Fruit fly (Drosophila melanogaster) whole organism, embryonic: ENCODE data around the gene AlaRS.

Experiments used
- Asciz ChIP-seq: fragments of 200-800 bp; sonication (Bioruptor generic); optimal IDR thresholded peaks from 2 replicates; lab custom pipeline; 2017; ENCODE audit warnings: missing biosample characterization, mild to moderate bottlenecking, missing genetic modification characterization, missing genetic modification reagents
- CG11398 ChIP-seq: fragments of 200-800 bp; sonication (Bioruptor generic); optimal IDR thresholded peaks from 2 replicates; lab custom pipeline; 2016; ENCODE audit warnings: missing biosample characterization, missing genetic modification characterization
- CG11504 ChIP-seq: fragments of 200-800 bp; sonication (Bioruptor generic); optimal IDR thresholded peaks from 3 replicates; lab custom pipeline; 2019; ENCODE audit warnings: missing biosample characterization, mild to moderate bottlenecking, missing genetic modification characterization, moderate library complexity
- CG11695 ChIP-seq: fragments of 200-800 bp; sonication (Bioruptor generic); IDR thresholded peaks from 3 replicates; pipeline ENCODE4 v1.3.6; 2022; ENCODE audit warnings: missing biosample characterization, missing genetic modification characterization
- CG12155 ChIP-seq: fragments of 200-800 bp; sonication (Bioruptor generic); optimal IDR thresholded peaks from 3 replicates; lab custom pipeline; 2016; ENCODE audit warnings: missing biosample characterization, missing genetic modification characterization
- CG14014 ChIP-seq: fragments of 200-800 bp; sonication (Bioruptor generic); IDR thresholded peaks from 2 replicates; pipeline ENCODE4 v1.3.6; 2022; ENCODE audit warnings: missing biosample characterization, missing genetic modification characterization
- CG1529 ChIP-seq: fragments of 200-800 bp; sonication (Bioruptor generic); optimal IDR thresholded peaks from 3 replicates; lab custom pipeline; 2018; ENCODE audit warnings: missing biosample characterization, missing genetic modification characterization
- CG15601 ChIP-seq: fragments of 200-800 bp; sonication (Bioruptor generic); optimal IDR thresholded peaks from 3 replicates; lab custom pipeline; 2019; ENCODE audit warnings: missing biosample characterization, mild to moderate bottlenecking, missing genetic modification characterization, moderate library complexity
- CG18599 ChIP-seq: fragments of 200-800 bp; sonication (Bioruptor generic); optimal IDR thresholded peaks from 3 replicates; lab custom pipeline; 2017; ENCODE audit warnings: missing biosample characterization, missing genetic modification characterization, mild to moderate bottlenecking, moderate library complexity, missing genetic modification reagents
- CG2116 ChIP-seq: fragments of 200-800 bp; sonication (Bioruptor generic); optimal IDR thresholded peaks from 3 replicates; lab custom pipeline; 2018; ENCODE audit warnings: missing biosample characterization, mild to moderate bottlenecking, missing genetic modification characterization
- CG3281 ChIP-seq: fragments of 200-800 bp; sonication (Bioruptor generic); optimal IDR thresholded peaks from 3 replicates; lab custom pipeline; 2017; ENCODE audit warnings: missing biosample characterization, mild to moderate bottlenecking, missing genetic modification characterization
- CG5245 ChIP-seq: fragments of 200-800 bp; sonication (Bioruptor generic); optimal IDR thresholded peaks from 3 replicates; lab custom pipeline; 2016; ENCODE audit warnings: missing biosample characterization, missing genetic modification characterization
- CG7556 ChIP-seq: fragments of 200-800 bp; sonication (Bioruptor generic); optimal IDR thresholded peaks from 2 replicates; lab custom pipeline; 2017; ENCODE audit warnings: missing biosample characterization, mild to moderate bottlenecking, missing genetic modification characterization
- CG7786 ChIP-seq: fragments of 200-800 bp; sonication (Bioruptor generic); optimal IDR thresholded peaks from 2 replicates; lab custom pipeline; 2016; ENCODE audit warnings: missing biosample characterization, missing genetic modification characterization
- CG7963 ChIP-seq: fragments of 200-800 bp; sonication (Bioruptor generic); IDR thresholded peaks from 3 replicates; pipeline ENCODE4 v1.3.6; 2022; ENCODE audit warnings: missing biosample characterization, missing genetic modification characterization; ENCODE audit not compliant: partially characterized antibody
- CG9932 ChIP-seq: fragments of 200-800 bp; sonication (Bioruptor generic); IDR thresholded peaks from 2 replicates; pipeline ENCODE4 v1.3.6; 2022; ENCODE audit warnings: missing biosample characterization, missing genetic modification characterization
- CoRest ChIP-seq: fragments of 200-800 bp; sonication (Bioruptor generic); optimal IDR thresholded peaks from 3 replicates; lab custom pipeline; 2018; ENCODE audit warnings: missing biosample characterization, mild to moderate bottlenecking, missing genetic modification characterization, moderate library complexity
- Dbx ChIP-seq: fragments of 200-800 bp; sonication (Bioruptor generic); IDR thresholded peaks from 3 replicates; pipeline ENCODE4 v1.3.6; 2022; ENCODE audit warnings: missing biosample characterization, missing genetic modification characterization
- Deaf1 ChIP-seq: fragments of 200-800 bp; optimal IDR thresholded peaks from 3 replicates; lab custom pipeline; 2019; ENCODE audit warnings: missing biosample characterization, mild to moderate bottlenecking, missing genetic modification characterization, moderate library complexity
- Fer1 ChIP-seq: fragments of 200-800 bp; sonication (Bioruptor generic); optimal IDR thresholded peaks from 2 replicates; lab custom pipeline; 2017; ENCODE audit warnings: missing biosample characterization, mild to moderate bottlenecking, missing genetic modification characterization
- Fer3 ChIP-seq: fragments of 200-800 bp; sonication (Bioruptor generic); optimal IDR thresholded peaks from 2 replicates; lab custom pipeline; 2018; ENCODE audit warnings: missing biosample characterization, mild to moderate bottlenecking, missing genetic modification characterization, moderate library complexity
- HmgZ ChIP-seq: fragments of 200-800 bp; sonication (Bioruptor generic); optimal IDR thresholded peaks from 2 replicates; lab custom pipeline; 2018; ENCODE audit warnings: missing biosample characterization, mild to moderate bottlenecking, missing genetic modification characterization
- Hmr ChIP-seq: fragments of 200-800 bp; sonication (Bioruptor generic); optimal IDR thresholded peaks from 3 replicates; lab custom pipeline; 2017; ENCODE audit warnings: mild to moderate bottlenecking, missing biosample characterization, missing genetic modification reagents, missing genetic modification characterization
- Hmx ChIP-seq: fragments of 200-800 bp; sonication (Bioruptor generic); optimal IDR thresholded peaks from 2 replicates; lab custom pipeline; 2016; ENCODE audit warnings: missing biosample characterization, missing genetic modification characterization
- Hr39 ChIP-seq: fragments of >200 bp; optimal IDR thresholded peaks from 2 replicates; lab custom pipeline; 2017
- Hr51 ChIP-seq, 2 experiments: fragments of 200-800 bp; sonication (Bioruptor generic); optimal IDR thresholded peaks; 2 replicates in 1 of 2; 3 replicates in 1 of 2; lab custom pipeline; 2016 to 2018; ENCODE audit warnings: missing biosample characterization in 2 of 2, missing genetic modification characterization in 2 of 2, mild to moderate bottlenecking in 1 of 2, moderate library complexity in 1 of 2
- MBD-R2 ChIP-seq: fragments of 200-800 bp; sonication (Bioruptor generic); IDR thresholded peaks from 2 replicates; pipeline ENCODE4 v1.3.6; 2022; ENCODE audit warnings: missing biosample characterization, missing genetic modification characterization
- Meics ChIP-seq: fragments of 200-800 bp; sonication (Bioruptor generic); optimal IDR thresholded peaks from 2 replicates; lab custom pipeline; 2017; ENCODE audit warnings: missing biosample characterization, mild to moderate bottlenecking, missing genetic modification characterization
- Six4 ChIP-seq: fragments of 200-800 bp; sonication (Bioruptor generic); optimal IDR thresholded peaks from 2 replicates; lab custom pipeline; 2016; ENCODE audit warnings: missing biosample characterization, missing genetic modification characterization
- abd-A ChIP-seq: fragments of 200-800 bp; sonication (Bioruptor generic); optimal IDR thresholded peaks from 3 replicates; lab custom pipeline; 2019; ENCODE audit warnings: missing biosample characterization, mild to moderate bottlenecking, missing genetic modification characterization, moderate library complexity
- crol ChIP-seq: fragments of 200-800 bp; sonication (Bioruptor generic); IDR thresholded peaks from 2 replicates; pipeline ENCODE4 v1.3.6; 2022; ENCODE audit warnings: missing biosample characterization, missing genetic modification characterization
- cwo ChIP-seq: fragments of 200-800 bp; sonication (Bioruptor generic); optimal IDR thresholded peaks from 3 replicates; lab custom pipeline; 2017; ENCODE audit warnings: missing biosample characterization, missing genetic modification characterization, mild to moderate bottlenecking, moderate library complexity, missing genetic modification reagents
- dmrt99B ChIP-seq: fragments of 200-800 bp; sonication (Bioruptor generic); optimal IDR thresholded peaks from 2 replicates; lab custom pipeline; 2018; ENCODE audit warnings: missing biosample characterization, mild to moderate bottlenecking, missing genetic modification characterization, moderate library complexity
- gem ChIP-seq: fragments of 200-800 bp; sonication (Bioruptor generic); optimal IDR thresholded peaks from 2 replicates; lab custom pipeline; 2019; ENCODE audit warnings: missing biosample characterization, mild to moderate bottlenecking, missing genetic modification characterization, moderate library complexity
- grau ChIP-seq: fragments of 200-800 bp; optimal IDR thresholded peaks from 3 replicates; lab custom pipeline; 2019; ENCODE audit warnings: missing biosample characterization, mild to moderate bottlenecking, missing genetic modification characterization, moderate library complexity
- ind ChIP-seq: fragments of 200-800 bp; sonication (Bioruptor generic); optimal IDR thresholded peaks from 3 replicates; lab custom pipeline; 2016; ENCODE audit warnings: missing biosample characterization, missing genetic modification characterization
- odd ChIP-seq: fragments of 200-800 bp; sonication (Bioruptor generic); optimal IDR thresholded peaks from 2 replicates; lab custom pipeline; 2017; ENCODE audit warnings: missing biosample characterization, mild to moderate bottlenecking, missing genetic modification characterization
- peb ChIP-seq: fragments of 200-800 bp; sonication (Bioruptor generic); IDR thresholded peaks from 2 replicates; pipeline ENCODE4 v1.3.6; 2022; ENCODE audit warnings: missing biosample characterization, missing genetic modification characterization
- phol ChIP-seq: fragments of 200-800 bp; sonication (Bioruptor generic); optimal IDR thresholded peaks from 3 replicates; lab custom pipeline; 2018; ENCODE audit warnings: missing biosample characterization, mild to moderate bottlenecking, missing genetic modification characterization, moderate library complexity
- psq ChIP-seq: fragments of 200-800 bp; sonication (Bioruptor generic); optimal IDR thresholded peaks from 2 replicates; lab custom pipeline; 2017; ENCODE audit warnings: missing biosample characterization, missing genetic modification characterization
- pzg ChIP-seq: fragments of 200-800 bp; sonication (Bioruptor generic); optimal IDR thresholded peaks from 3 replicates; lab custom pipeline; 2018; ENCODE audit warnings: missing biosample characterization, mild to moderate bottlenecking, missing genetic modification characterization, moderate library complexity
- row ChIP-seq: fragments of 200-800 bp; sonication (Bioruptor generic); IDR thresholded peaks from 3 replicates; pipeline ENCODE4 v1.3.6; 2022; ENCODE audit warnings: missing biosample characterization, missing genetic modification characterization
- scrt ChIP-seq: fragments of 200-800 bp; sonication (Bioruptor generic); optimal IDR thresholded peaks from 2 replicates; lab custom pipeline; 2018; ENCODE audit warnings: missing biosample characterization, mild to moderate bottlenecking, missing genetic modification characterization, moderate library complexity
- sisA ChIP-seq: fragments of 200-800 bp; sonication (Bioruptor generic); IDR thresholded peaks from 2 replicates; pipeline ENCODE4 v1.3.6; 2022; ENCODE audit warnings: missing biosample characterization, missing genetic modification characterization
- slbo ChIP-seq: fragments of 200-800 bp; sonication (Bioruptor generic); IDR thresholded peaks from 2 replicates; pipeline ENCODE4 v1.3.6; 2022; ENCODE audit warnings: missing biosample characterization, missing genetic modification characterization
- tna ChIP-seq: fragments of 200-800 bp; sonication (Bioruptor generic); IDR thresholded peaks from 2 replicates; pipeline ENCODE4 v1.3.6; 2022; ENCODE audit warnings: missing biosample characterization, missing genetic modification characterization; ENCODE audit not compliant: partially characterized antibody
- zf30C ChIP-seq: fragments of 200-800 bp; sonication (Bioruptor generic); optimal IDR thresholded peaks from 3 replicates; lab custom pipeline; 2018; ENCODE audit warnings: missing biosample characterization, mild to moderate bottlenecking, missing genetic modification characterization
- zfh1 ChIP-seq: fragments of 200-800 bp; sonication (Bioruptor generic); IDR thresholded peaks from 3 replicates; pipeline ENCODE4 v1.3.6; 2022; ENCODE audit warnings: missing biosample characterization, missing genetic modification characterization

AlaRS gene

DNA sequence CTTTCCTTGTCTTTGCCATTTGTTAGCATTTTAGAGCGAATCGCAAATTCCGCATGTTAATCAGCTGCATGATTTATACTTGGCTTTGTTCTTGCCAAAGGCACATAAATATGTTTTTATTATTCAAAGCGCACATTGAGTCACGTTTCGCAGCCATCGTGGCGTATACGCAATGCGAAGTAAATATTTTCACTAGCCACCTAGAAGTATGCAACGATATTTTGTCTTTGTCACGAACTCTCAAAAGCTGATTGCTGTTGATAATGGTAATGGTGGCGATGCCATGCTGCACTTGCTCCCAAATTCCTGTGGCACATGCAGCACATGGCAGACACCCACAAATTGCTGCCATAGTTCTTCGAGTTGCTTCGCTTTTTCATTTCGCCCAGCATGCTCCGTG is 46.9 kb downstream of the AlaRS start (continued):
- TF ChIP-seq Six4 (GFP tag; lab: Kevin White, UChicago) (no peak), peb (GFP tag; lab: Robert Waterston, UW) (no peak), tna (no peak), MBD-R2 (GFP tag; lab: Robert Waterston, UW) (0 out of 2 replicates have a peak, but pooled peaks have one; percentile 34), HmgZ (tag; lab: Kevin White, UChicago) (no peak), zfh1 (GFP tag; lab: Robert Waterston, UW) (peak; percentile 63; the same call in 2 of the 3 replicates), Hmx (GFP tag; lab: Kevin White, UChicago) (no peak)

DNA sequence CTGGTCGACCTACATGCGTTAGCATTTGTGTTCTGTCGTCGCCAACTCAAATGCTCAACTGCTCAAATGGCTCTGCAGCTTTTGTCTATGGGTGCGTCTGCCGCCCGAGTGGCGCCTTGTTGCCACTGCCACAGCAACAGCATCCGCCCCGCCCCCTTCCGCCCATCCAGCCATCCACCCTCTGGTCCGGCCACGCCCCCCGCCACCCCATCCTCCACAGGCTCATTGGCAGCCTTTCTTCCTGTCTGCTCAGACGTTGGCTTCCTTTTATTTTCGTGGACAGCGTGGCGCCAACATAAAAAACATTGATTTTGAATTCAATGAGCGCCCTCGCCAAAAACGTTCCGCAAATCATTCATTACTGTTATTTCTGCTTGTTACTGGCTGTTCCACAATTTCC is 47.9 kb downstream of the AlaRS start:
- TF ChIP-seq Deaf1 (no peak), CG2116 (no peak), sisA (GFP tag; lab: Robert Waterston, UW) (no peak), CG7963 (0 out of 3 replicates have a peak, but pooled peaks have one; percentile 13), Hr39 (lab: Kevin White, UChicago) (peak; percentile 75), CG15601 (tag; lab: Kevin White, UChicago) (no peak), crol (GFP tag; lab: Robert Waterston, UW) (peak; percentile 41)

DNA sequence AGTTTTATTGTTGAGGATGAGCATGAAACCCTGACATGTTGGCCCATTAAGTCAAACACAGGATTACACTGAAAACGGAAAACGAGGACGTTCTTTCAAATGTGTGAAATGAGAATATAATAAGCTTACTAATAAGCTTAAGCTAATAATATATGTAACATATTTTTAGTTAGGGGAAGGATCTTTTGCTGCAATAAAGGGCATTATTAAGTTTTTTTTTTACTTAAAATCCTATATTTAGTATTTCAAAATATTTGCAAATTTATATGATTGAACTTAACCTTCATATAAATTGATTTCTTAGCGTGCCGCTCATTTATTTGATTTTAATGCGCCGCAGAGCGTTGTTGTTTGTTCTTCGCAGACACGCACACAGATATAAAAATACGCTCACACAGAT is 48.4 kb downstream of the AlaRS start:
- TF ChIP-seq cwo, result peak; percentile 12
- TF ChIP-seq ind (GFP tag; lab: Kevin White, UChicago), result no peak
- TF ChIP-seq slbo, result peak; percentile 31; the same call in 1 of the 2 replicates
- 0 out of 3 replicates have a peak, but pooled peaks have one; percentile 31 for TF ChIP-seq CG11695 (GFP tag; lab: Robert Waterston, UW)
- TF ChIP-seq CG7786 (GFP tag; lab: Kevin White, UChicago), result no peak
- peak; percentile 20 for TF ChIP-seq CG3281 (GFP tag; lab: Kevin White, UChicago)
- TF ChIP-seq grau, result peak; percentile 8
- TF ChIP-seq CG12155, result no peak
- no peak for TF ChIP-seq zf30C (GFP tag; lab: Kevin White, UChicago)
- peak; percentile 29 for TF ChIP-seq CG7556
- TF ChIP-seq pzg (GFP tag; lab: Kevin White, UChicago), result no peak
- TF ChIP-seq Fer1 (GFP tag; lab: Kevin White, UChicago), result peak; percentile 40
- TF ChIP-seq row (GFP tag; lab: Robert Waterston, UW), result 0 out of 3 replicates have a peak, but pooled peaks have one; percentile 34
- TF ChIP-seq Meics (GFP tag; lab: Kevin White, UChicago), result peak; percentile 54
- TF ChIP-seq CG5245 (GFP tag; lab: Kevin White, UChicago), result no peak
- peak; percentile 19 for TF ChIP-seq gem (tag; lab: Kevin White, UChicago)
- no peak for TF ChIP-seq CG11398
- peak; percentile 18 for TF ChIP-seq scrt
- peak; percentile 7 for TF ChIP-seq abd-A (tag; lab: Kevin White, UChicago)
- no peak for TF ChIP-seq psq
- no peak for TF ChIP-seq CG9932
- TF ChIP-seq Hr51 (GFP tag; optimal IDR thresholded peaks at IDR 0.05; lab: Kevin White, UChicago), result peak in 1 of 2 experiments; percentile 30
- peak; percentile 58 for TF ChIP-seq CG18599 (GFP tag; lab: Kevin White, UChicago)
- TF ChIP-seq CG1529 (GFP tag; lab: Kevin White, UChicago), result no peak
- TF ChIP-seq sisA (GFP tag; lab: Robert Waterston, UW), result no peak
- TF ChIP-seq Fer3 (tag; lab: Kevin White, UChicago), result peak; percentile 15
- TF ChIP-seq Hmr (GFP tag; lab: Kevin White, UChicago), result peak; percentile 44
- no peak for TF ChIP-seq Asciz
- peak; percentile 29; the same call in 1 of the 2 replicates for TF ChIP-seq CG14014 (GFP tag; lab: Robert Waterston, UW)
- 0 out of 3 replicates have a peak, but pooled peaks have one; percentile 5 for TF ChIP-seq Dbx (GFP tag; lab: Robert Waterston, UW)
- peak; percentile 33 for TF ChIP-seq dmrt99B
- peak; percentile 20 for TF ChIP-seq CoRest (tag; lab: Kevin White, UChicago)
- TF ChIP-seq phol, result peak; percentile 4
- TF ChIP-seq CG11504 (tag; lab: Kevin White, UChicago), result peak; percentile 51
- TF ChIP-seq odd (GFP tag; lab: Kevin White, UChicago), result no peak
